Worm (Caenorhabditis elegans): Measurements from ENCODE around the gene ule-3.

- TF ChIP-seq ztf-11 (tag; optimal IDR thresholded peaks at IDR 0.05) (no peak), nhr-77 (tag; optimal IDR thresholded peaks at IDR 0.05) (no peak), blmp-1 (tag; optimal IDR thresholded peaks at IDR 0.05) (no peak), lin-13 (GFP tag; optimal IDR thresholded peaks at IDR 0.05) (no peak), zag-1 (tag; optimal IDR thresholded peaks at IDR 0.05) (no peak)
Observed at ce11 chrV:10818498-10818897, 24.9 kb downstream of the ule-3 start.
